Worm (Caenorhabditis elegans) whole organism, L2 larva: ENCODE measurements around the gene jun-1.

Experiments used
- elt-1 ChIP-seq: fragments of 150-350 bp; optimal IDR thresholded peaks from 2 replicates; lab custom pipeline; 2014; ENCODE audit warnings: missing biosample characterization, missing genetic modification characterization
- fos-1 ChIP-seq: fragments of 150-350 bp; optimal IDR thresholded peaks from 2 replicates; lab custom pipeline; 2014; ENCODE audit warnings: missing biosample characterization, missing genetic modification characterization
- nhr-6 ChIP-seq: fragments of 150-350 bp; optimal IDR thresholded peaks from 2 replicates; lab custom pipeline; 2014; ENCODE audit warnings: missing biosample characterization, missing genetic modification characterization
- snpc-4 ChIP-seq: fragments of 150-350 bp; optimal IDR thresholded peaks from 2 replicates; lab custom pipeline; 2014; ENCODE audit warnings: missing biosample characterization, missing genetic modification characterization

DNA sequence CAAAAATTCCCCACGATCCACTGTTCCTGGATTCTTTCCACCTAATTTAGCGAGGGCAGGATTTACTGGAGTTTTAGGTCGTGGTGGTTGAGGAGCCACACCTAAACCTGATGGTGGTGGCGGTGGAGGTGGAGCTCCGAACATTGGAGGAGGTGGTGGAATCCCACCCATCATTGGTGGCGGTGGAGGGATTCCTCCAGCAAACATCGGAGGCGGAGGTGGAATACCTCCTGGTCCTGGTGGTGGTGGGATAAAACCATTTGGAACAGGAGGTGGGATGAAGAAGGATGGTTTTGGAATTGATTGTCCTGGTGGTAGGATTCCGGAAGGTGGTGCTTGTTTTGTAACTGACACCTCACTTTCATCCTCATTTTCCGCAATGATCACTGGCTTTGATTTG, 43.1 kb upstream of the jun-1 start:
- no peak for TF ChIP-seq elt-1
- TF ChIP-seq snpc-4 (tag; lab: Kevin White, UChicago): no peak
- TF ChIP-seq nhr-6 (tag; lab: Kevin White, UChicago): no peak
- no peak for TF ChIP-seq fos-1
